Worm (Caenorhabditis elegans) whole organism, midembryonic: Measurements from ENCODE around the gene F35D11.1.

Source experiments
- T22C8.4 ChIP-seq: fragments of 200-800 bp; sonication (Bioruptor generic); IDR thresholded peaks from 2 replicates; pipeline ENCODE4 v1.3.6; 2022; ENCODE audit warnings: missing genetic modification characterization, missing compliant biosample characterization
- tab-1 ChIP-seq: fragments of 200-800 bp; sonication (Bioruptor generic); IDR thresholded peaks from 2 replicates; pipeline ENCODE4 v1.3.6; 2022; ENCODE audit warnings: missing genetic modification characterization, missing compliant biosample characterization
- ztf-23 ChIP-seq: fragments of 200-800 bp; sonication (Bioruptor generic); IDR thresholded peaks from 2 replicates; pipeline ENCODE4 v1.3.6; 2022; ENCODE audit warnings: missing genetic modification reagents, missing genetic modification characterization, missing compliant biosample characterization

- TF ChIP-seq tab-1 (GFP tag; lab: Robert Waterston, UW) (no peak), ztf-23 (no peak), T22C8.4 (no peak)
Observed at ce11 chrII:4657370-4657769, 30.7 kb downstream of the F35D11.1 start.
